Worm (Caenorhabditis elegans) whole organism, young adult: ENCODE results near the gene Y9C9A.13.

Source experiments
- F22D6.2 ChIP-seq: sonication (generic microtip); optimal IDR thresholded peaks from 2 replicates; lab custom pipeline; 2016; ENCODE audit warnings: mild to moderate bottlenecking, missing genetic modification characterization, missing compliant biosample characterization
- K12H6.12 ChIP-seq: fragments of 200-800 bp; sonication (Bioruptor generic); optimal IDR thresholded peaks from 2 replicates; lab custom pipeline; 2018; ENCODE audit warnings: mild to moderate bottlenecking, missing genetic modification characterization, missing compliant biosample characterization
- akir-1 ChIP-seq: fragments of 200-800 bp; sonication (Bioruptor generic); optimal IDR thresholded peaks from 2 replicates; lab custom pipeline; 2018; ENCODE audit warnings: mild to moderate bottlenecking, missing genetic modification characterization, moderate library complexity, missing compliant biosample characterization
- ama-1 ChIP-seq, 3 experiments: fragments of 150-350 bp in 1 of 3; sonication (generic microtip) in 2 of 3; optimal IDR thresholded peaks; 2 replicates each; lab custom pipeline; 2014 to 2018; ENCODE audit warnings: missing biosample characterization in 2 of 3, missing genetic modification characterization in 2 of 3, missing genetic modification reagents in 2 of 3
- him-1 ChIP-seq: sonication (generic microtip); optimal IDR thresholded peaks from 2 replicates; lab custom pipeline; 2016; ENCODE audit warnings: missing genotype, missing genetic modification reagents, missing genetic modification characterization, missing compliant biosample characterization
- hsf-1 ChIP-seq: fragments of 200-800 bp; sonication (Bioruptor generic); IDR thresholded peaks from 2 replicates; pipeline ENCODE4 v1.3.6; 2022; ENCODE audit warnings: missing genetic modification reagents, missing genetic modification characterization, missing compliant biosample characterization
- lin-35 ChIP-seq, 3 experiments: fragments of 150-350 bp in 2 of 3; sonication (generic microtip) in 1 of 3; optimal IDR thresholded peaks; 2 replicates each; lab custom pipeline; 2014 to 2018; ENCODE audit warnings: missing biosample characterization in 3 of 3, missing genetic modification characterization in 3 of 3, missing genetic modification reagents in 3 of 3
- lin-40 ChIP-seq: sonication (generic microtip); optimal IDR thresholded peaks from 2 replicates; lab custom pipeline; 2016; ENCODE audit warnings: missing genetic modification characterization, mild to moderate bottlenecking, missing compliant biosample characterization, missing genotype, missing genetic modification reagents
- lin-54 ChIP-seq: fragments of 200-800 bp; sonication (Bioruptor generic); optimal IDR thresholded peaks from 2 replicates; lab custom pipeline; 2018; ENCODE audit warnings: mild to moderate bottlenecking, missing genetic modification characterization, missing compliant biosample characterization
- pha-4 ChIP-seq: fragments of 150-350 bp; sonication (generic microtip); optimal IDR thresholded peaks from 2 replicates; lab custom pipeline; 2014; ENCODE audit warnings: missing biosample characterization, missing genetic modification reagents, missing genetic modification characterization
- rcor-1 ChIP-seq: fragments of 200-800 bp; sonication (Bioruptor generic); IDR thresholded peaks from 2 replicates; pipeline ENCODE4 v1.3.6; 2022; ENCODE audit warnings: missing genetic modification reagents, missing genetic modification characterization, missing compliant biosample characterization
- repo-1 ChIP-seq: sonication (generic microtip); optimal IDR thresholded peaks from 2 replicates; lab custom pipeline; 2017; ENCODE audit warnings: mild to moderate bottlenecking, missing genetic modification characterization, missing compliant biosample characterization
- sptf-2 ChIP-seq: fragments of 200-800 bp; sonication (Bioruptor generic); optimal IDR thresholded peaks from 2 replicates; lab custom pipeline; 2018; ENCODE audit warnings: mild to moderate bottlenecking, missing genetic modification characterization, missing compliant biosample characterization
- unc-130 ChIP-seq: sonication (generic microtip); optimal IDR thresholded peaks from 2 replicates; lab custom pipeline; 2016; ENCODE audit warnings: missing genetic modification reagents, missing genetic modification characterization, missing compliant biosample characterization

- TF ChIP-seq ama-1 (optimal IDR thresholded peaks at IDR 0.05; lab: Kevin White, UChicago), result no peak
- TF ChIP-seq ama-1 (GFP tag; optimal IDR thresholded peaks at IDR 0.05; lab: Kevin White, UChicago), result no peak
- TF ChIP-seq pha-4, result no peak
- no peak for TF ChIP-seq lin-35 (GFP tag; optimal IDR thresholded peaks at IDR 0.05; lab: Kevin White, UChicago)
- no peak for TF ChIP-seq lin-40 (tag; lab: Kevin White, UChicago)
- TF ChIP-seq repo-1 (tag; lab: Kevin White, UChicago), result no peak
- TF ChIP-seq K12H6.12 (tag; lab: Kevin White, UChicago), result no peak
- no peak for TF ChIP-seq him-1 (tag; lab: Kevin White, UChicago)
- no peak for TF ChIP-seq akir-1 (GFP tag; lab: Kevin White, UChicago)
- TF ChIP-seq lin-54, result no peak
- no peak for TF ChIP-seq hsf-1 (GFP tag; lab: Robert Waterston, UW)
- no peak for TF ChIP-seq sptf-2 (GFP tag; lab: Kevin White, UChicago)
- no peak for TF ChIP-seq rcor-1 (GFP tag; lab: Robert Waterston, UW)
- TF ChIP-seq unc-130, result no peak
- no peak for TF ChIP-seq F22D6.2
Measured at ce11 chrIV:4945771-4946170, 23.5 kb downstream of the Y9C9A.13 start, which contains the start of gene str-169.
